Fruit fly (Drosophila melanogaster) whole organism, prepupa: ENCODE measurements around the gene Ekar.
A peak's percentile ranks its signal among the peaks of the same experiment; 100 is the strongest.

Experiments used
- Blimp-1 ChIP-seq: fragments of 200-800 bp; sonication (Bioruptor generic); optimal IDR thresholded peaks from 3 replicates; lab custom pipeline; 2017; ENCODE audit warnings: missing biosample characterization, missing genetic modification characterization, mild to moderate bottlenecking, moderate library complexity, missing genetic modification reagents
- CG10631 ChIP-seq: fragments of 200-800 bp; sonication (Bioruptor generic); optimal IDR thresholded peaks from 2 replicates; lab custom pipeline; 2016; ENCODE audit warnings: missing biosample characterization, missing genetic modification characterization
- CG10669 ChIP-seq: fragments of 200-800 bp; sonication (Bioruptor generic); optimal IDR thresholded peaks from 3 replicates; lab custom pipeline; 2018; ENCODE audit warnings: missing biosample characterization, mild to moderate bottlenecking, missing genetic modification characterization, moderate library complexity
- CG11902 ChIP-seq: fragments of 200-800 bp; sonication (Bioruptor generic); optimal IDR thresholded peaks from 3 replicates; lab custom pipeline; 2016; ENCODE audit warnings: missing biosample characterization, missing genetic modification characterization
- CG15336 ChIP-seq: fragments of 200-800 bp; sonication (Bioruptor generic); IDR thresholded peaks from 2 replicates; pipeline ENCODE4 v1.3.6; 2022; ENCODE audit warnings: missing biosample characterization, missing genetic modification characterization
- CG1621 ChIP-seq: fragments of 200-800 bp; sonication (Bioruptor generic); optimal IDR thresholded peaks from 3 replicates; lab custom pipeline; 2018; ENCODE audit warnings: missing biosample characterization, mild to moderate bottlenecking, missing genetic modification characterization
- CG3032 ChIP-seq: fragments of 200-800 bp; optimal IDR thresholded peaks from 2 replicates; lab custom pipeline; 2019; ENCODE audit warnings: missing biosample characterization, mild to moderate bottlenecking, missing genetic modification characterization, moderate library complexity
- CG31627 ChIP-seq: fragments of 200-800 bp; sonication (Bioruptor generic); optimal IDR thresholded peaks from 3 replicates; lab custom pipeline; 2016; ENCODE audit warnings: missing biosample characterization, missing genetic modification characterization
- CG34406 ChIP-seq: fragments of 200-800 bp; sonication (Bioruptor generic); optimal IDR thresholded peaks from 3 replicates; lab custom pipeline; 2016; ENCODE audit warnings: missing biosample characterization, missing genetic modification characterization
- CG4318 ChIP-seq: fragments of 200-800 bp; sonication (Bioruptor generic); optimal IDR thresholded peaks from 3 replicates; lab custom pipeline; 2017; ENCODE audit warnings: missing biosample characterization, mild to moderate bottlenecking, missing genetic modification characterization
- CG6163 ChIP-seq: fragments of 200-800 bp; sonication (Bioruptor generic); IDR thresholded peaks from 3 replicates; pipeline ENCODE4 v1.3.6; 2022; ENCODE audit warnings: missing biosample characterization, missing genetic modification characterization
- CG6276 ChIP-seq: fragments of 200-800 bp; sonication (Bioruptor generic); optimal IDR thresholded peaks from 2 replicates; lab custom pipeline; 2017; ENCODE audit warnings: missing biosample characterization, mild to moderate bottlenecking, missing genetic modification characterization
- CG6808 ChIP-seq: fragments of 200-800 bp; sonication (Bioruptor generic); optimal IDR thresholded peaks from 3 replicates; lab custom pipeline; 2017; ENCODE audit warnings: missing biosample characterization, missing genetic modification characterization, mild to moderate bottlenecking, moderate library complexity, missing genetic modification reagents
- CG6854 ChIP-seq: fragments of 200-800 bp; sonication (Bioruptor generic); optimal IDR thresholded peaks from 2 replicates; lab custom pipeline; 2017; ENCODE audit warnings: missing biosample characterization, mild to moderate bottlenecking, missing genetic modification characterization
- Eip75B ChIP-seq: fragments of 200-800 bp; sonication (Bioruptor generic); optimal IDR thresholded peaks from 3 replicates; lab custom pipeline; 2016; ENCODE audit warnings: missing biosample characterization, missing genetic modification characterization
- Eip78C ChIP-seq: fragments of 200-800 bp; sonication (Bioruptor generic); peaks from one replicate; lab custom pipeline; 2016; ENCODE audit warnings: missing biosample characterization, missing genetic modification characterization
- Ets21C ChIP-seq: fragments of 200-800 bp; sonication (Bioruptor generic); optimal IDR thresholded peaks from 3 replicates; lab custom pipeline; 2016; ENCODE audit warnings: missing biosample characterization, missing genetic modification characterization
- Ets96B ChIP-seq: fragments of 200-800 bp; optimal IDR thresholded peaks from 2 replicates; lab custom pipeline; 2019; ENCODE audit warnings: missing biosample characterization, mild to moderate bottlenecking, missing genetic modification characterization, moderate library complexity
- Gug ChIP-seq: fragments of 200-800 bp; sonication (Bioruptor generic); IDR thresholded peaks from 2 replicates; pipeline ENCODE4 v1.3.6; 2022; ENCODE audit warnings: missing biosample characterization, missing genetic modification characterization
- Hr38 ChIP-seq: sonication (Bioruptor generic); optimal IDR thresholded peaks from 2 replicates; lab custom pipeline; 2016; ENCODE audit warnings: missing biosample characterization, missing genetic modification characterization
- Hr39 ChIP-seq: fragments of 200-800 bp; sonication (Bioruptor generic); optimal IDR thresholded peaks from 2 replicates; lab custom pipeline; 2016; ENCODE audit warnings: missing biosample characterization, missing genetic modification characterization
- Hr4 ChIP-seq: fragments of 200-800 bp; sonication (Bioruptor generic); optimal IDR thresholded peaks from 3 replicates; lab custom pipeline; 2016; ENCODE audit warnings: missing biosample characterization, missing genetic modification characterization
- Lpt ChIP-seq: fragments of 200-800 bp; sonication (Bioruptor generic); optimal IDR thresholded peaks from 3 replicates; lab custom pipeline; 2016; ENCODE audit warnings: missing biosample characterization, missing genetic modification characterization
- Met ChIP-seq: fragments of 200-800 bp; sonication (Bioruptor generic); optimal IDR thresholded peaks from 3 replicates; lab custom pipeline; 2016; ENCODE audit warnings: missing biosample characterization, missing genetic modification characterization
- Sox102F ChIP-seq: fragments of 200-800 bp; sonication (Bioruptor generic); optimal IDR thresholded peaks from 2 replicates; lab custom pipeline; 2016; ENCODE audit warnings: missing biosample characterization, mild to moderate bottlenecking, missing genetic modification characterization
- Sox14 ChIP-seq: fragments of 200-800 bp; sonication (Bioruptor generic); optimal IDR thresholded peaks from 3 replicates; lab custom pipeline; 2016; ENCODE audit warnings: missing biosample characterization, missing genetic modification characterization
- achi ChIP-seq: fragments of 200-800 bp; sonication (Bioruptor generic); optimal IDR thresholded peaks from 3 replicates; lab custom pipeline; 2016; ENCODE audit warnings: missing biosample characterization, missing genetic modification characterization
- acj6 ChIP-seq: fragments of 200-800 bp; sonication (Bioruptor generic); optimal IDR thresholded peaks from 3 replicates; lab custom pipeline; 2016; ENCODE audit warnings: missing biosample characterization, missing genetic modification characterization
- cyc ChIP-seq: fragments of 200-800 bp; sonication (Bioruptor generic); optimal IDR thresholded peaks from 3 replicates; lab custom pipeline; 2016; ENCODE audit warnings: missing biosample characterization, missing genetic modification characterization
- esn ChIP-seq: fragments of 200-800 bp; sonication (Bioruptor generic); optimal IDR thresholded peaks from 2 replicates; lab custom pipeline; 2016; ENCODE audit warnings: missing biosample characterization, mild to moderate bottlenecking, missing genetic modification characterization, moderate library complexity
- fd59A ChIP-seq: fragments of 200-800 bp; sonication (Bioruptor generic); optimal IDR thresholded peaks from 2 replicates; lab custom pipeline; 2017; ENCODE audit warnings: missing biosample characterization, mild to moderate bottlenecking, missing genetic modification characterization, missing genetic modification reagents
- fkh ChIP-seq: fragments of 200-800 bp; sonication (Bioruptor generic); optimal IDR thresholded peaks from 3 replicates; lab custom pipeline; 2017; ENCODE audit warnings: missing biosample characterization, mild to moderate bottlenecking, missing genetic modification characterization, moderate library complexity
- pdm3 ChIP-seq: fragments of 200-800 bp; sonication (Bioruptor generic); optimal IDR thresholded peaks from 3 replicates; lab custom pipeline; 2016; ENCODE audit warnings: missing biosample characterization, missing genetic modification characterization
- salr ChIP-seq, 2 experiments: fragments of 200-800 bp; sonication (Bioruptor generic); optimal IDR thresholded peaks; 3 replicates each; lab custom pipeline; 2016 to 2018; ENCODE audit warnings: missing biosample characterization in 2 of 2, missing genetic modification characterization in 2 of 2, mild to moderate bottlenecking in 1 of 2
- spab ChIP-seq: fragments of 200-800 bp; sonication (Bioruptor generic); optimal IDR thresholded peaks from 2 replicates; lab custom pipeline; 2017; ENCODE audit warnings: missing biosample characterization, mild to moderate bottlenecking, missing genetic modification characterization, missing genetic modification reagents
- ss ChIP-seq, 2 experiments: fragments of 200-800 bp; sonication (Bioruptor generic); optimal IDR thresholded peaks; 2 replicates in 1 of 2; 3 replicates in 1 of 2; lab custom pipeline; 2017 to 2018; ENCODE audit warnings: mild to moderate bottlenecking in 2 of 2, missing biosample characterization in 2 of 2, missing genetic modification characterization in 2 of 2, moderate library complexity in 1 of 2
- svp ChIP-seq: fragments of 200-800 bp; sonication (Bioruptor generic); peaks from one replicate; lab custom pipeline; 2016; ENCODE audit warnings: missing biosample characterization, missing genetic modification characterization
- topi ChIP-seq: fragments of 200-800 bp; sonication (Bioruptor generic); optimal IDR thresholded peaks from 3 replicates; lab custom pipeline; 2016; ENCODE audit warnings: missing biosample characterization, missing genetic modification characterization
- vri ChIP-seq: fragments of 200-800 bp; sonication (Bioruptor generic); optimal IDR thresholded peaks from 3 replicates; lab custom pipeline; 2016; ENCODE audit warnings: missing biosample characterization, mild to moderate bottlenecking, missing genetic modification characterization

The Ekar gene

dm6 chr4:629391-629790, 17.0 kb downstream of the Ekar start, which contains the start of gene Gat:
Gene Gat, plus strand, starts transcription at chr4:629691.
- TF ChIP-seq CG10631 (GFP tag; lab: Kevin White, UChicago) (no peak), CG3032 (tag; lab: Kevin White, UChicago) (no peak), Hr39 (GFP tag; lab: Kevin White, UChicago) (no peak), esn (no peak), CG31627 (GFP tag; lab: Kevin White, UChicago) (no peak), fkh (GFP tag; lab: Kevin White, UChicago) (no peak), vri (no peak), fd59A (GFP tag; lab: Kevin White, UChicago) (no peak), salr (GFP tag; optimal IDR thresholded peaks at IDR 0.05; lab: Kevin White, UChicago) (no peak)

- TF ChIP-seq CG6163 (GFP tag; lab: Robert Waterston, UW) = no peak
- peak; percentile 16 for TF ChIP-seq vri
- no peak for TF ChIP-seq Eip75B (GFP tag; lab: Kevin White, UChicago)
- peak; percentile 51 for TF ChIP-seq CG6808 (GFP tag; lab: Kevin White, UChicago)
- TF ChIP-seq Sox102F (GFP tag; lab: Kevin White, UChicago) = peak; percentile 29
- peak; percentile 51 for TF ChIP-seq Eip78C
- TF ChIP-seq CG6854 (GFP tag; lab: Kevin White, UChicago) = peak; percentile 72
These were observed 20.3 kb downstream of the Ekar start, which contains the start of gene mav for dm6 chr4:625898-626644. Gene mav, minus strand, starts transcription at chr4:626031.

- TF ChIP-seq acj6 (GFP tag; lab: Kevin White, UChicago) (no peak), CG15336 (GFP tag; lab: Robert Waterston, UW) (no peak), CG1621 (tag; lab: Kevin White, UChicago) (no peak), CG31627 (GFP tag; lab: Kevin White, UChicago) (no peak), topi (peak; percentile 4), pdm3 (GFP tag; lab: Kevin White, UChicago) (no peak), Eip78C (peak; percentile 77), CG34406 (GFP tag; lab: Kevin White, UChicago) (no peak), Eip75B (GFP tag; lab: Kevin White, UChicago) (no peak), Sox14 (no peak), Hr4 (GFP tag; lab: Kevin White, UChicago) (peak; percentile 12), Met (GFP tag; lab: Kevin White, UChicago) (no peak), Hr39 (GFP tag; lab: Kevin White, UChicago) (no peak), Hr38 (no peak), svp (no peak), Ets96B (tag; lab: Kevin White, UChicago) (no peak), esn (peak; percentile 7), achi (GFP tag; lab: Kevin White, UChicago) (no peak), Lpt (GFP tag; lab: Kevin White, UChicago) (no peak), ss (GFP tag; optimal IDR thresholded peaks at IDR 0.05; lab: Kevin White, UChicago) (no peak), fkh (GFP tag; lab: Kevin White, UChicago) (no peak), CG6808 (GFP tag; lab: Kevin White, UChicago) (no peak), Blimp-1 (GFP tag; lab: Kevin White, UChicago) (no peak)
These were observed 35.7 kb downstream of the Ekar start, which contains the start of gene Eph for dm6 chr4:610398-611319. Gene Eph, plus strand, starts transcription at chr4:610684.

DNA sequence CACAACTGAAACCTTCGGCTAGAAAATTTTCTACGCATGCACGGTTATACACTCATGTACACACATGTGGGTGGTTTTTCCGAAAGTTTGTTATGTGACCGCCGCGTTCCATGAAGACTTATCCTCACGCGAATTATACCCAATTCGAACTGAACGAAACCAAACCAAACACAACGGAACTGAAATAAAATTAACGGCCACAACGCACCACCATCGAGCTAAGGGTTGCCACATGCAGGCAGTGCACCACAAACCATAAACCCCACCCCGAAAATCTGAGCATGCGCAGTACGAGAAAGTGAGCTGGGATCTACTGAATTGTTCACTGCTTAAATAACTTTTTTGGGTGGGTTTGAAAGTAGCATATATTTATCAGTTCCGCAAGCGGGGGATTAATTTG, 38.9 kb downstream of the Ekar start, which contains the start of gene onecut:
TSS of gene onecut (minus strand) at position 152 of the 400 bp plus-strand sequence.
- no peak for TF ChIP-seq vri
- TF ChIP-seq spab (GFP tag; lab: Kevin White, UChicago) = no peak
- no peak for TF ChIP-seq Sox14
- TF ChIP-seq CG4318 (GFP tag; lab: Kevin White, UChicago) = no peak
- TF ChIP-seq esn = no peak
- no peak for TF ChIP-seq Gug (GFP tag; lab: Robert Waterston, UW)
- no peak for TF ChIP-seq CG6854 (GFP tag; lab: Kevin White, UChicago)
- no peak for TF ChIP-seq Ets21C
- TF ChIP-seq Blimp-1 (GFP tag; lab: Kevin White, UChicago) = no peak
- TF ChIP-seq ss (GFP tag; optimal IDR thresholded peaks at IDR 0.05; lab: Kevin White, UChicago) = no peak
- TF ChIP-seq pdm3 (GFP tag; lab: Kevin White, UChicago) = no peak
- no peak for TF ChIP-seq cyc (GFP tag; lab: Kevin White, UChicago)
- no peak for TF ChIP-seq CG10631 (GFP tag; lab: Kevin White, UChicago)
- TF ChIP-seq CG31627 (GFP tag; lab: Kevin White, UChicago) = no peak
- TF ChIP-seq CG10669 (GFP tag; lab: Kevin White, UChicago) = no peak
- TF ChIP-seq CG6276 = no peak
- no peak for TF ChIP-seq CG11902 (GFP tag; lab: Kevin White, UChicago)
